Worm (Caenorhabditis elegans) whole organism, late embryonic: Measurements from ENCODE around the gene T01D3.1.

Source experiments
- ama-1 ChIP-seq: fragments of 150-350 bp; optimal IDR thresholded peaks from 2 replicates; lab custom pipeline; 2014
- dmd-4 ChIP-seq: sonication (generic microtip); optimal IDR thresholded peaks from 2 replicates; lab custom pipeline; 2016; ENCODE audit warnings: borderline replicate concordance, missing genetic modification characterization, missing compliant biosample characterization
- elt-2 ChIP-seq: sonication (generic microtip); optimal IDR thresholded peaks from 2 replicates; lab custom pipeline; 2016; ENCODE audit warnings: missing genetic modification reagents, missing genetic modification characterization, missing compliant biosample characterization
- hlh-8 ChIP-seq: sonication (generic microtip); optimal IDR thresholded peaks from 2 replicates; lab custom pipeline; 2016; ENCODE audit warnings: missing genotype, missing genetic modification characterization, missing compliant biosample characterization
- mec-3 ChIP-seq: sonication (generic microtip); optimal IDR thresholded peaks from 2 replicates; lab custom pipeline; 2016; ENCODE audit warnings: borderline replicate concordance, missing genetic modification characterization, missing compliant biosample characterization
- nfya-1 ChIP-seq: sonication (generic microtip); optimal IDR thresholded peaks from 2 replicates; lab custom pipeline; 2017; ENCODE audit warnings: missing genetic modification characterization, mild to moderate bottlenecking, missing compliant biosample characterization, antibody characterized with exemption, moderate library complexity
- pha-4 ChIP-seq: fragments of 150-350 bp; optimal IDR thresholded peaks from 2 replicates; lab custom pipeline; 2018; ENCODE audit warnings: missing biosample characterization, missing genetic modification reagents, missing genetic modification characterization
- pqm-1 ChIP-seq: sonication (generic microtip); optimal IDR thresholded peaks from 2 replicates; lab custom pipeline; 2016; ENCODE audit warnings: missing genetic modification characterization, missing compliant biosample characterization
- rnt-1 ChIP-seq: sonication (generic microtip); optimal IDR thresholded peaks from 2 replicates; lab custom pipeline; 2016; ENCODE audit warnings: missing genetic modification characterization, missing compliant biosample characterization
- sox-4 ChIP-seq: sonication (generic microtip); optimal IDR thresholded peaks from 2 replicates; lab custom pipeline; 2017; ENCODE audit warnings: mild to moderate bottlenecking, missing genetic modification characterization, inconsistent platforms, missing compliant biosample characterization
- unc-42 ChIP-seq: sonication (generic microtip); optimal IDR thresholded peaks from 2 replicates; lab custom pipeline; 2016; ENCODE audit warnings: missing genotype, missing genetic modification characterization, missing compliant biosample characterization
- unc-86 ChIP-seq: sonication (generic microtip); optimal IDR thresholded peaks from 2 replicates; lab custom pipeline; 2016; ENCODE audit warnings: missing genetic modification characterization, missing compliant biosample characterization

DNA sequence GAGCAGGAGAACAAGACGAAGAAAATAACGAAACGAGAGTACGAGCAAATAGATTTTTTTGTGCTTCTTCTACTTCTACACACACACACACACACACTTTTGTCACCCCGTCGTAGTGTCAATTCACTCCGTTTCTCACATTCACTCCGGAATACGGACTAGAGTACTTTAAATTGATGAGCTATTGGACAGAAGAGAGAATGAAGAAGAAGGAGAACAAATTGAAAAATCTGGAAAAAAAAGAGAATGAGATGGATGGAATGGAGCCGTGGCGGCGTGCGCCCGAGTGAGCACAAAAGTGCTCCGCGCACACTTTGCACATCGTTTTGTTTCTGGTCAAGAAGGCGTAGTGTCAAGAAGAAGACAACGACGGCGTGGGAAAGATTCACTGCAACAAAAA lies 2.2 kb upstream of the T01D3.1 start:
- TF ChIP-seq nfya-1 (tag; lab: Kevin White, UChicago) (no peak), ama-1 (lab: Kevin White, UChicago) (no peak), unc-42 (tag; lab: Kevin White, UChicago) (no peak), pqm-1 (tag; lab: Kevin White, UChicago) (no peak), pha-4 (tag; lab: Kevin White, UChicago) (no peak), hlh-8 (tag; lab: Kevin White, UChicago) (no peak), rnt-1 (tag; lab: Kevin White, UChicago) (no peak), elt-2 (tag; lab: Kevin White, UChicago) (no peak), sox-4 (tag; lab: Kevin White, UChicago) (no peak), unc-86 (tag; lab: Kevin White, UChicago) (no peak), mec-3 (no peak), dmd-4 (tag; lab: Kevin White, UChicago) (no peak)
